Fruit fly (Drosophila melanogaster): ENCODE measurements around the gene Pde11.
A peak's percentile ranks its signal among the peaks of the same experiment; 100 is the strongest.

Pde11 gene

dm6 chr2L:18567563-18567962 is 22.6 kb downstream of the Pde11 start:
- TF ChIP-seq Hr96 (GFP tag; optimal IDR thresholded peaks at IDR 0.05) (peak; percentile 42), CG5204 (GFP tag; optimal IDR thresholded peaks at IDR 0.05) (peak; percentile 38), cic (GFP tag; optimal IDR thresholded peaks at IDR 0.05) (peak; percentile 83), bab1 (GFP tag; optimal IDR thresholded peaks at IDR 0.05) (no peak), Crg-1 (GFP tag; optimal IDR thresholded peaks at IDR 0.05) (peak; percentile 86), CG11617 (GFP tag; optimal IDR thresholded peaks at IDR 0.05) (peak; percentile 57), CG7045 (GFP tag; optimal IDR thresholded peaks at IDR 0.05) (peak; percentile 85), CG33017 (tag; optimal IDR thresholded peaks at IDR 0.05) (peak; percentile 28), cnc (optimal IDR thresholded peaks at IDR 0.05) (no peak), tj (GFP tag; optimal IDR thresholded peaks at IDR 0.05) (peak; percentile 22), CG7101 (tag; optimal IDR thresholded peaks at IDR 0.05) (peak; percentile 68), toe (GFP tag; optimal IDR thresholded peaks at IDR 0.05) (peak; percentile 52), Mnt (GFP tag; optimal IDR thresholded peaks at IDR 0.05) (peak; percentile 72), ovo (GFP tag; optimal IDR thresholded peaks at IDR 0.05) (peak; percentile 68), CG12768 (GFP tag; optimal IDR thresholded peaks at IDR 0.05) (peak; percentile 76), CG14711 (tag; optimal IDR thresholded peaks at IDR 0.05) (peak; percentile 38), Clk (GFP tag; optimal IDR thresholded peaks at IDR 0.05) (peak; percentile 42), CG1620 (GFP tag; optimal IDR thresholded peaks at IDR 0.05) (peak; percentile 50), kay (GFP tag; ENCODE audit: borderline replicate concordance) (peak; percentile 93), pad (GFP tag; optimal IDR thresholded peaks at IDR 0.05) (peak; percentile 37)

- TF ChIP-seq kay (GFP tag; ENCODE audit: borderline replicate concordance): peak; percentile 56
- TF ChIP-seq Mnt (GFP tag; optimal IDR thresholded peaks at IDR 0.05): peak; percentile 48
- peak; percentile 6 for TF ChIP-seq CG7101 (tag; optimal IDR thresholded peaks at IDR 0.05)
- peak; percentile 6 for TF ChIP-seq CG5204 (GFP tag; optimal IDR thresholded peaks at IDR 0.05)
- TF ChIP-seq cic (GFP tag; optimal IDR thresholded peaks at IDR 0.05): peak; percentile 54
- peak; percentile 27 for TF ChIP-seq CG11617 (GFP tag; optimal IDR thresholded peaks at IDR 0.05)
- TF ChIP-seq tj (GFP tag; optimal IDR thresholded peaks at IDR 0.05): peak; percentile 5
- peak; percentile 6 for TF ChIP-seq Hr96 (GFP tag; optimal IDR thresholded peaks at IDR 0.05)
- TF ChIP-seq CG33017 (tag; optimal IDR thresholded peaks at IDR 0.05): no peak
- no peak for TF ChIP-seq pad (GFP tag; optimal IDR thresholded peaks at IDR 0.05)
- TF ChIP-seq Crg-1 (GFP tag; optimal IDR thresholded peaks at IDR 0.05): no peak
- TF ChIP-seq CG1620 (GFP tag; optimal IDR thresholded peaks at IDR 0.05): no peak
- TF ChIP-seq CG7045 (GFP tag; optimal IDR thresholded peaks at IDR 0.05): no peak
Observed at dm6 chr2L:18566235-18567158, 23.6 kb downstream of the Pde11 start.

- no peak for TF ChIP-seq toe (GFP tag; optimal IDR thresholded peaks at IDR 0.05)
Observed at dm6 chr2L:18564417-18564816, 25.7 kb downstream of the Pde11 start.

- TF ChIP-seq kay (GFP tag; ENCODE audit: borderline replicate concordance): peak; percentile 40
- no peak for TF ChIP-seq CG33017 (tag; optimal IDR thresholded peaks at IDR 0.05)
Observed at dm6 chr2L:18563991-18564390, 26.2 kb downstream of the Pde11 start.

- peak; percentile 58 for TF ChIP-seq CG33017 (tag; optimal IDR thresholded peaks at IDR 0.05)
- TF ChIP-seq tj (GFP tag; optimal IDR thresholded peaks at IDR 0.05): peak; percentile 43
- TF ChIP-seq Hr96 (GFP tag; optimal IDR thresholded peaks at IDR 0.05): no peak
- peak; percentile 41 for TF ChIP-seq Mnt (GFP tag; optimal IDR thresholded peaks at IDR 0.05)
- no peak for TF ChIP-seq Clk (GFP tag; optimal IDR thresholded peaks at IDR 0.05)
- peak; percentile 45 for TF ChIP-seq CG7101 (tag; optimal IDR thresholded peaks at IDR 0.05)
- TF ChIP-seq kay (GFP tag; ENCODE audit: borderline replicate concordance): peak; percentile 97
- no peak for TF ChIP-seq cnc (optimal IDR thresholded peaks at IDR 0.05)
- TF ChIP-seq bab1 (GFP tag; optimal IDR thresholded peaks at IDR 0.05): peak; percentile 58
- TF ChIP-seq CG5204 (GFP tag; optimal IDR thresholded peaks at IDR 0.05): no peak
- TF ChIP-seq cic (GFP tag; optimal IDR thresholded peaks at IDR 0.05): peak; percentile 84
- TF ChIP-seq CG12768 (GFP tag; optimal IDR thresholded peaks at IDR 0.05): peak; percentile 73
- no peak for TF ChIP-seq CG14711 (tag; optimal IDR thresholded peaks at IDR 0.05)
- no peak for TF ChIP-seq toe (GFP tag; optimal IDR thresholded peaks at IDR 0.05)
- no peak for TF ChIP-seq CG1620 (GFP tag; optimal IDR thresholded peaks at IDR 0.05)
- TF ChIP-seq CG11617 (GFP tag; optimal IDR thresholded peaks at IDR 0.05): peak; percentile 33
- peak; percentile 51 for TF ChIP-seq ovo (GFP tag; optimal IDR thresholded peaks at IDR 0.05)
- TF ChIP-seq pad (GFP tag; optimal IDR thresholded peaks at IDR 0.05): no peak
- TF ChIP-seq CG7045 (GFP tag; optimal IDR thresholded peaks at IDR 0.05): peak; percentile 37
- peak; percentile 41 for TF ChIP-seq Crg-1 (GFP tag; optimal IDR thresholded peaks at IDR 0.05)
Observed at dm6 chr2L:18563020-18563546, 27.1 kb downstream of the Pde11 start.

dm6 chr2L:18562573-18562972 is 27.6 kb downstream of the Pde11 start:
- peak; percentile 33 for TF ChIP-seq kay (GFP tag; ENCODE audit: borderline replicate concordance)
- no peak for TF ChIP-seq CG1620 (GFP tag; optimal IDR thresholded peaks at IDR 0.05)
